Fruit fly (Drosophila melanogaster) whole organism, embryonic: ENCODE results near the gene CG34039.

Source experiments
- Abd-B ChIP-seq: fragments of 200-800 bp; sonication (Bioruptor generic); optimal IDR thresholded peaks from 2 replicates; lab custom pipeline; 2018; ENCODE audit warnings: missing biosample characterization, mild to moderate bottlenecking, missing genetic modification characterization, moderate library complexity
- gcm ChIP-seq: fragments of 200-800 bp; sonication (Bioruptor generic); optimal IDR thresholded peaks from 2 replicates; lab custom pipeline; 2019; ENCODE audit warnings: missing biosample characterization, mild to moderate bottlenecking, missing genetic modification characterization, moderate library complexity
- sr ChIP-seq: fragments of 200-800 bp; sonication (Bioruptor generic); IDR thresholded peaks from 3 replicates; pipeline ENCODE4 v1.3.6; 2022; ENCODE audit warnings: missing biosample characterization, missing genetic modification characterization

DNA sequence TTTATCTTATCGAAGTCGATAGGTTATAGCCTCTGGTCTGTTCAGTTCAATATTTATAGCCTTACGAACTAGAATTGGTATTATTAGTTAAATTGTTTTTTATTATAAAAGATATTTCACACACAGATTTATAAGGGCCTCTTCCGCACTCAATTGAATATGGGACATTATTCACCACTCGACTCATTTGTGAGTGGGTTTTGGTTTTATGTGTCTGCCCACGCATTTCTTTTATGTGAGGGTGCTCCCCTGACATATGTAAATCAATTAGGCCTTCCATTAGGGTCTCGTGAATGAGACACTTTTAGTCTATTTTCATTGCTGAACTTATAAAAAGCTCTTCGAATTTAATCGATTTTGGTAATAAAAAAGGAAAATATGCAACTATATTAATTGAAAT is 8.2 kb upstream of the CG34039 start:
- TF ChIP-seq Abd-B (GFP tag; lab: Kevin White, UChicago) (no peak), sr (peak; percentile 95; the same call in 2 of the 3 replicates), gcm (GFP tag; lab: Kevin White, UChicago) (no peak)
